Worm (Caenorhabditis elegans) whole organism, young adult: ENCODE measurements around the gene F41G3.5.

Experiments
- B0019.2 ChIP-seq: fragments of 200-800 bp; sonication (Bioruptor generic); conservative IDR thresholded peaks from 2 replicates; pipeline ENCODE4 v1.3.6; 2022; ENCODE audit warnings: missing genetic modification reagents, missing genetic modification characterization, missing compliant biosample characterization
- B0261.1 ChIP-seq: sonication (generic microtip); optimal IDR thresholded peaks from 2 replicates; lab custom pipeline; 2016; ENCODE audit warnings: mild to moderate bottlenecking, missing genetic modification characterization, moderate library complexity, missing compliant biosample characterization
- B0336.3 ChIP-seq: fragments of 200-800 bp; sonication (Bioruptor generic); IDR thresholded peaks from 2 replicates; pipeline ENCODE4 v1.3.6; 2022; ENCODE audit warnings: missing genetic modification characterization, missing compliant biosample characterization
- C06A6.2 ChIP-seq: fragments of 200-800 bp; sonication (Bioruptor generic); conservative IDR thresholded peaks from 2 replicates; pipeline ENCODE4 v1.3.6; 2022; ENCODE audit warnings: missing genetic modification characterization, missing compliant biosample characterization
- T07F8.4 ChIP-seq: sonication (generic microtip); optimal IDR thresholded peaks from 2 replicates; lab custom pipeline; 2016; ENCODE audit warnings: mild to moderate bottlenecking, missing genetic modification characterization, moderate library complexity, missing compliant biosample characterization
- T26A5.8 ChIP-seq: sonication (generic microtip); optimal IDR thresholded peaks from 2 replicates; lab custom pipeline; 2016; ENCODE audit warnings: missing genetic modification characterization, missing compliant biosample characterization
- ama-1 ChIP-seq, 3 experiments: fragments of 150-350 bp in 1 of 3; sonication (generic microtip) in 2 of 3; optimal IDR thresholded peaks; 2 replicates each; lab custom pipeline; 2014 to 2018; ENCODE audit warnings: missing biosample characterization in 2 of 3, missing genetic modification characterization in 2 of 3, missing genetic modification reagents in 2 of 3
- aptf-2 ChIP-seq: fragments of 200-800 bp; sonication (Bioruptor generic); conservative IDR thresholded peaks from 2 replicates; pipeline ENCODE4 v1.3.6; 2022; ENCODE audit warnings: missing genetic modification reagents, missing genetic modification characterization, missing compliant biosample characterization
- atf-7 ChIP-seq: sonication (generic microtip); optimal IDR thresholded peaks from 2 replicates; lab custom pipeline; 2017; ENCODE audit warnings: mild to moderate bottlenecking, missing genetic modification characterization, missing compliant biosample characterization
- attf-3 ChIP-seq: fragments of 200-800 bp; sonication (Bioruptor generic); conservative IDR thresholded peaks from 2 replicates; pipeline ENCODE4 v1.3.6; 2022; ENCODE audit warnings: missing genetic modification reagents, missing genetic modification characterization, missing compliant biosample characterization
- bed-2 ChIP-seq: fragments of 200-800 bp; sonication (Bioruptor generic); IDR thresholded peaks from 2 replicates; pipeline ENCODE4 v1.3.6; 2022; ENCODE audit warnings: missing genetic modification reagents, missing genetic modification characterization, missing compliant biosample characterization
- ccch-3 ChIP-seq: fragments of 200-800 bp; sonication (Bioruptor generic); optimal IDR thresholded peaks from 2 replicates; lab custom pipeline; 2018; ENCODE audit warnings: mild to moderate bottlenecking, missing genetic modification characterization, missing compliant biosample characterization
- dpl-1 ChIP-seq: fragments of 150-350 bp; optimal IDR thresholded peaks from 2 replicates; lab custom pipeline; 2014; ENCODE audit warnings: missing biosample characterization, missing genetic modification reagents, missing genetic modification characterization
- egl-44 ChIP-seq: fragments of 200-800 bp; sonication (Bioruptor generic); IDR thresholded peaks from 2 replicates; pipeline ENCODE4 v1.3.6; 2022; ENCODE audit warnings: missing genetic modification reagents, missing genetic modification characterization, missing compliant biosample characterization
- hlh-12 ChIP-seq: sonication (generic microtip); optimal IDR thresholded peaks from 2 replicates; lab custom pipeline; 2016; ENCODE audit warnings: missing genetic modification characterization, missing compliant biosample characterization
- hlh-26 ChIP-seq: fragments of 200-800 bp; sonication (Bioruptor generic); conservative IDR thresholded peaks from 2 replicates; pipeline ENCODE4 v1.3.6; 2022; ENCODE audit warnings: missing genetic modification reagents, missing genetic modification characterization, missing compliant biosample characterization
- hmg-1.2 ChIP-seq: fragments of 200-800 bp; sonication (Bioruptor generic); IDR thresholded peaks from 2 replicates; pipeline ENCODE4 v1.3.6; 2022; ENCODE audit warnings: missing genetic modification reagents, missing genetic modification characterization, missing compliant biosample characterization
- lag-1 ChIP-seq: fragments of 200-800 bp; sonication (Bioruptor generic); IDR thresholded peaks from 2 replicates; pipeline ENCODE4 v1.3.6; 2022; ENCODE audit warnings: missing genetic modification reagents, missing genetic modification characterization, missing compliant biosample characterization
- lin-26 ChIP-seq: fragments of 200-800 bp; sonication (Bioruptor generic); IDR thresholded peaks from 2 replicates; pipeline ENCODE4 v1.3.6; 2022; ENCODE audit warnings: missing genetic modification reagents, missing genetic modification characterization, missing compliant biosample characterization
- madf-3 ChIP-seq: fragments of 200-800 bp; sonication (Bioruptor generic); IDR thresholded peaks from 2 replicates; pipeline ENCODE4 v1.3.6; 2022; ENCODE audit warnings: missing genetic modification reagents, missing genetic modification characterization, missing compliant biosample characterization
- madf-6 ChIP-seq: fragments of 200-800 bp; sonication (Bioruptor generic); IDR thresholded peaks from 2 replicates; pipeline ENCODE4 v1.3.6; 2022; ENCODE audit warnings: missing genetic modification reagents, missing genetic modification characterization, missing compliant biosample characterization
- nhr-120 ChIP-seq: fragments of 200-800 bp; sonication (Bioruptor generic); IDR thresholded peaks from 2 replicates; pipeline ENCODE4 v1.3.6; 2022; ENCODE audit warnings: missing genetic modification characterization, missing compliant biosample characterization
- nhr-27 ChIP-seq: fragments of 200-800 bp; sonication (Bioruptor generic); optimal IDR thresholded peaks from 2 replicates; lab custom pipeline; 2018; ENCODE audit warnings: mild to moderate bottlenecking, missing genetic modification characterization, moderate library complexity, missing compliant biosample characterization
- repo-1 ChIP-seq: sonication (generic microtip); optimal IDR thresholded peaks from 2 replicates; lab custom pipeline; 2017; ENCODE audit warnings: mild to moderate bottlenecking, missing genetic modification characterization, missing compliant biosample characterization
- sea-2 ChIP-seq: fragments of 200-800 bp; sonication (Bioruptor generic); IDR thresholded peaks from 2 replicates; pipeline ENCODE4 v1.3.6; 2022; ENCODE audit warnings: missing genetic modification characterization, missing compliant biosample characterization
- snpc-3.4 ChIP-seq: sonication (generic microtip); optimal IDR thresholded peaks from 2 replicates; lab custom pipeline; 2017; ENCODE audit warnings: missing genetic modification characterization, mild to moderate bottlenecking, missing compliant biosample characterization, antibody characterized with exemption, moderate library complexity, missing genotype, missing genetic modification reagents
- snpc-4 ChIP-seq, 5 experiments: fragments of 150-350 bp in 1 of 5; sonication (generic microtip) in 4 of 5; optimal IDR thresholded peaks; 2 replicates each; lab custom pipeline; 2014 to 2018; ENCODE audit warnings: missing genetic modification characterization in 5 of 5, missing biosample characterization in 3 of 5, antibody characterized with exemption in 2 of 5, mild to moderate bottlenecking in 2 of 5, missing compliant biosample characterization in 2 of 5, missing genotype in 2 of 5, moderate library complexity in 2 of 5, missing genetic modification reagents in 1 of 5
- tbx-9 ChIP-seq: sonication (generic microtip); optimal IDR thresholded peaks from 2 replicates; lab custom pipeline; 2016; ENCODE audit warnings: borderline replicate concordance, missing genetic modification characterization, inconsistent platforms, missing compliant biosample characterization
- tlf-1 ChIP-seq: fragments of 200-800 bp; sonication (Bioruptor generic); optimal IDR thresholded peaks from 2 replicates; lab custom pipeline; 2018; ENCODE audit warnings: mild to moderate bottlenecking, missing genetic modification characterization, missing compliant biosample characterization
- unc-62 ChIP-seq: fragments of 150-350 bp; optimal IDR thresholded peaks from 2 replicates; lab custom pipeline; 2014; ENCODE audit warnings: missing biosample characterization, missing genetic modification reagents, missing genetic modification characterization
- ztf-3 ChIP-seq: fragments of 200-800 bp; sonication (Bioruptor generic); optimal IDR thresholded peaks from 2 replicates; lab custom pipeline; 2018; ENCODE audit warnings: mild to moderate bottlenecking, missing genetic modification characterization, missing compliant biosample characterization

F41G3.5 gene

ce11 chrII:6749422-6749821, 2.9 kb downstream of the F41G3.5 start, which contains the start of gene F41G3.10:
F41G3.10 (minus strand) TSS chrII:6749522.
- TF ChIP-seq dpl-1 (GFP tag; lab: Kevin White, UChicago): no peak
- TF ChIP-seq aptf-2 (GFP tag; lab: Robert Waterston, UW): no peak
- no peak for TF ChIP-seq T26A5.8
- no peak for TF ChIP-seq nhr-27 (tag; lab: Kevin White, UChicago)

- TF ChIP-seq tbx-9 (tag; lab: Kevin White, UChicago) (no peak), sea-2 (GFP tag; lab: Robert Waterston, UW) (no peak), ccch-3 (no peak), snpc-3.4 (no peak), bed-2 (GFP tag; lab: Robert Waterston, UW) (no peak), aptf-2 (GFP tag; lab: Robert Waterston, UW) (no peak), atf-7 (tag; lab: Kevin White, UChicago) (no peak), egl-44 (GFP tag; lab: Robert Waterston, UW) (no peak), attf-3 (no peak), tlf-1 (GFP tag; lab: Kevin White, UChicago) (no peak), dpl-1 (GFP tag; lab: Kevin White, UChicago) (no peak), nhr-120 (GFP tag; lab: Robert Waterston, UW) (no peak)
Observed at ce11 chrII:6750929-6751328, 4.4 kb downstream of the F41G3.5 start, which contains the start of gene F41G3.20. F41G3.20 (minus strand) TSS chrII:6751029.

ce11 chrII:6752027-6752426, 5.5 kb downstream of the F41G3.5 start, which contains the start of gene F41G3.19:
F41G3.19 (minus strand) TSS chrII:6752127.
- TF ChIP-seq repo-1 (tag; lab: Kevin White, UChicago) (no peak), unc-62 (no peak), ama-1 (optimal IDR thresholded peaks at IDR 0.05; lab: Kevin White, UChicago) (no peak), ama-1 (GFP tag; optimal IDR thresholded peaks at IDR 0.05; lab: Kevin White, UChicago) (no peak), snpc-4 (GFP tag; optimal IDR thresholded peaks at IDR 0.05; lab: Kevin White, UChicago) (no peak), snpc-4 (tag; optimal IDR thresholded peaks at IDR 0.05; lab: Kevin White, UChicago) (no peak), T07F8.4 (tag; lab: Kevin White, UChicago) (no peak)

ce11 chrII:6752850-6753249, 6.3 kb downstream of the F41G3.5 start, which contains the start of gene F41G3.21:
F41G3.21 (minus strand) TSS chrII:6752950.
- TF ChIP-seq dpl-1 (GFP tag; lab: Kevin White, UChicago): no peak
- TF ChIP-seq snpc-4 (GFP tag; optimal IDR thresholded peaks at IDR 0.05; lab: Kevin White, UChicago): no peak
- no peak for TF ChIP-seq snpc-4 (tag; optimal IDR thresholded peaks at IDR 0.05; lab: Kevin White, UChicago)
- no peak for TF ChIP-seq hlh-12 (tag; lab: Kevin White, UChicago)
- TF ChIP-seq ztf-3 (GFP tag; lab: Kevin White, UChicago): no peak
- no peak for TF ChIP-seq B0019.2 (GFP tag; lab: Robert Waterston, UW)
- no peak for TF ChIP-seq B0261.1 (tag; lab: Kevin White, UChicago)
- TF ChIP-seq egl-44 (GFP tag; lab: Robert Waterston, UW): no peak
- no peak for TF ChIP-seq hlh-26 (GFP tag; lab: Robert Waterston, UW)
- TF ChIP-seq hmg-1.2 (GFP tag; lab: Robert Waterston, UW): no peak
- TF ChIP-seq madf-6 (GFP tag; lab: Robert Waterston, UW): no peak
- TF ChIP-seq C06A6.2 (GFP tag; lab: Robert Waterston, UW): no peak
- TF ChIP-seq madf-3 (GFP tag; lab: Robert Waterston, UW): no peak
- TF ChIP-seq lin-26 (GFP tag; lab: Robert Waterston, UW): no peak
- no peak for TF ChIP-seq nhr-27 (tag; lab: Kevin White, UChicago)
- no peak for TF ChIP-seq B0336.3
- TF ChIP-seq lag-1 (GFP tag; lab: Robert Waterston, UW): no peak
- TF ChIP-seq, all 124 proteins: peak for 0
